Fruit fly (Drosophila melanogaster) whole organism, embryonic: Measurements from ENCODE around the gene Bsg.

Experiments
- Atf3 ChIP-seq: fragments of 200-800 bp; sonication (Bioruptor generic); optimal IDR thresholded peaks from 3 replicates; lab custom pipeline; 2016; ENCODE audit warnings: missing biosample characterization, missing genetic modification characterization
- BEAF-32 ChIP-seq: fragments of 200-800 bp; sonication (Bioruptor generic); optimal IDR thresholded peaks from 3 replicates; lab custom pipeline; 2017; ENCODE audit warnings: missing biosample characterization, missing genetic modification characterization, mild to moderate bottlenecking, moderate library complexity, missing genetic modification reagents
- CG10267 ChIP-seq: fragments of 200-800 bp; sonication (Bioruptor generic); optimal IDR thresholded peaks from 2 replicates; lab custom pipeline; 2018; ENCODE audit warnings: missing biosample characterization, mild to moderate bottlenecking, missing genetic modification characterization, moderate library complexity
- CG10321 ChIP-seq: fragments of 200-800 bp; sonication (Bioruptor generic); IDR thresholded peaks from 2 replicates; pipeline ENCODE4 v1.3.6; 2022; ENCODE audit warnings: missing biosample characterization, missing genetic modification characterization
- CG10462 ChIP-seq: fragments of 200-800 bp; sonication (Bioruptor generic); optimal IDR thresholded peaks from 2 replicates; lab custom pipeline; 2016; ENCODE audit warnings: missing biosample characterization, missing genetic modification characterization
- CG11696 ChIP-seq: fragments of 200-800 bp; sonication (Bioruptor generic); IDR thresholded peaks from 2 replicates; pipeline ENCODE4 v1.3.6; 2022; ENCODE audit warnings: missing biosample characterization, missing genetic modification characterization
- CG13287 ChIP-seq: fragments of 200-800 bp; sonication (Bioruptor generic); IDR thresholded peaks from 2 replicates; pipeline ENCODE4 v1.3.6; 2022; ENCODE audit warnings: missing biosample characterization, missing genetic modification characterization; ENCODE audit not compliant: partially characterized antibody
- CG13624 ChIP-seq: fragments of 200-800 bp; sonication (Bioruptor generic); optimal IDR thresholded peaks from 2 replicates; lab custom pipeline; 2016; ENCODE audit warnings: missing biosample characterization, missing genetic modification characterization
- CG14710 ChIP-seq: fragments of 200-800 bp; sonication (Bioruptor generic); optimal IDR thresholded peaks from 3 replicates; lab custom pipeline; 2019; ENCODE audit warnings: missing biosample characterization, mild to moderate bottlenecking, missing genetic modification characterization, moderate library complexity
- CG15514 ChIP-seq: fragments of 200-800 bp; sonication (Bioruptor generic); optimal IDR thresholded peaks from 3 replicates; lab custom pipeline; 2017; ENCODE audit warnings: missing biosample characterization, missing genetic modification characterization, mild to moderate bottlenecking, moderate library complexity, missing genetic modification reagents
- CG1603 ChIP-seq: fragments of 200-800 bp; sonication (Bioruptor generic); optimal IDR thresholded peaks from 2 replicates; lab custom pipeline; 2019; ENCODE audit warnings: missing biosample characterization, mild to moderate bottlenecking, missing genetic modification characterization, moderate library complexity
- CG2678 ChIP-seq: fragments of 200-800 bp; sonication (Bioruptor generic); optimal IDR thresholded peaks from 3 replicates; lab custom pipeline; 2019; ENCODE audit warnings: missing biosample characterization, mild to moderate bottlenecking, missing genetic modification characterization, moderate library complexity
- CG2712 ChIP-seq: fragments of 200-800 bp; optimal IDR thresholded peaks from 3 replicates; lab custom pipeline; 2019; ENCODE audit warnings: missing biosample characterization, mild to moderate bottlenecking, missing genetic modification characterization, moderate library complexity
- CG34224 ChIP-seq: fragments of 200-800 bp; sonication (Bioruptor generic); IDR thresholded peaks from 3 replicates; pipeline ENCODE4 v1.3.6; 2022; ENCODE audit warnings: missing biosample characterization, missing genetic modification characterization; ENCODE audit not compliant: partially characterized antibody
- CG3847 ChIP-seq: fragments of 200-800 bp; sonication (Bioruptor generic); IDR thresholded peaks from 2 replicates; pipeline ENCODE4 v1.3.6; 2022; ENCODE audit warnings: missing biosample characterization, missing genetic modification characterization
- CG4328 ChIP-seq: fragments of 200-800 bp; sonication (Bioruptor generic); optimal IDR thresholded peaks from 3 replicates; lab custom pipeline; 2017; ENCODE audit warnings: missing biosample characterization, missing genetic modification reagents, missing genetic modification characterization
- CG6791 ChIP-seq: fragments of 200-800 bp; sonication (Bioruptor generic); IDR thresholded peaks from 3 replicates; pipeline ENCODE4 v1.3.6; 2022; ENCODE audit warnings: missing biosample characterization, missing genetic modification characterization; ENCODE audit not compliant: partially characterized antibody
- CG7745 ChIP-seq: fragments of 200-800 bp; sonication (Bioruptor generic); optimal IDR thresholded peaks from 2 replicates; lab custom pipeline; 2018; ENCODE audit warnings: missing biosample characterization, mild to moderate bottlenecking, missing genetic modification characterization, moderate library complexity
- CG9797 ChIP-seq: fragments of 200-800 bp; sonication (Bioruptor generic); optimal IDR thresholded peaks from 3 replicates; lab custom pipeline; 2018; ENCODE audit warnings: missing biosample characterization, mild to moderate bottlenecking, missing genetic modification characterization
- Camta ChIP-seq: fragments of 200-800 bp; sonication (Bioruptor generic); optimal IDR thresholded peaks from 2 replicates; lab custom pipeline; 2016; ENCODE audit warnings: missing biosample characterization, missing genetic modification characterization
- Dip3 ChIP-seq: fragments of 200-800 bp; sonication (Bioruptor generic); optimal IDR thresholded peaks from 3 replicates; lab custom pipeline; 2016; ENCODE audit warnings: missing biosample characterization, missing genetic modification characterization
- Dp ChIP-seq: fragments of 200-800 bp; sonication (Bioruptor generic); optimal IDR thresholded peaks from 2 replicates; lab custom pipeline; 2018; ENCODE audit warnings: missing biosample characterization, mild to moderate bottlenecking, missing genetic modification characterization, moderate library complexity
- E2f2 ChIP-seq: fragments of 200-800 bp; sonication (Bioruptor generic); IDR thresholded peaks from 2 replicates; pipeline ENCODE4 v1.3.6; 2022; ENCODE audit warnings: missing biosample characterization, missing genetic modification characterization
- HmgZ ChIP-seq: fragments of 200-800 bp; sonication (Bioruptor generic); optimal IDR thresholded peaks from 2 replicates; lab custom pipeline; 2018; ENCODE audit warnings: missing biosample characterization, mild to moderate bottlenecking, missing genetic modification characterization
- MBD-R2 ChIP-seq: fragments of 200-800 bp; sonication (Bioruptor generic); IDR thresholded peaks from 2 replicates; pipeline ENCODE4 v1.3.6; 2022; ENCODE audit warnings: missing biosample characterization, missing genetic modification characterization
- MESR4 ChIP-seq: fragments of 200-800 bp; sonication (Bioruptor generic); optimal IDR thresholded peaks from 2 replicates; lab custom pipeline; 2018; ENCODE audit warnings: missing biosample characterization, mild to moderate bottlenecking, missing genetic modification characterization, moderate library complexity
- Mad ChIP-seq: fragments of 200-800 bp; sonication (Bioruptor generic); optimal IDR thresholded peaks from 2 replicates; lab custom pipeline; 2016; ENCODE audit warnings: missing biosample characterization, missing genetic modification characterization
- Med ChIP-seq: fragments of 200-800 bp; sonication (Bioruptor generic); peaks from one replicate; lab custom pipeline; 2016; ENCODE audit warnings: missing biosample characterization, missing genetic modification characterization, mild to moderate bottlenecking, inconsistent platforms, moderate library complexity
- Nf-YC ChIP-seq: fragments of 200-800 bp; optimal IDR thresholded peaks from 3 replicates; lab custom pipeline; 2019; ENCODE audit warnings: missing biosample characterization, mild to moderate bottlenecking, missing genetic modification characterization, moderate library complexity
- YL-1 ChIP-seq: fragments of 200-800 bp; sonication (Bioruptor generic); optimal IDR thresholded peaks from 3 replicates; lab custom pipeline; 2017; ENCODE audit warnings: missing biosample characterization, mild to moderate bottlenecking, missing genetic modification characterization
- bbx ChIP-seq: fragments of 200-800 bp; sonication (Bioruptor generic); IDR thresholded peaks from 2 replicates; pipeline ENCODE4 v1.3.6; 2022; ENCODE audit warnings: missing biosample characterization, missing genetic modification characterization; ENCODE audit not compliant: partially characterized antibody
- cato ChIP-seq: fragments of 200-800 bp; sonication (Bioruptor generic); optimal IDR thresholded peaks from 2 replicates; lab custom pipeline; 2016; ENCODE audit warnings: missing biosample characterization, missing genetic modification characterization, borderline replicate concordance
- chinmo ChIP-seq: fragments of 200-800 bp; sonication (Bioruptor generic); IDR thresholded peaks from 4 replicates; pipeline ENCODE4 v1.3.6; 2022; ENCODE audit warnings: missing biosample characterization, missing genetic modification characterization; ENCODE audit not compliant: partially characterized antibody
- dysf ChIP-seq: fragments of 200-800 bp; sonication (Bioruptor generic); IDR thresholded peaks from 3 replicates; pipeline ENCODE4 v1.3.6; 2022; ENCODE audit warnings: missing biosample characterization, missing genetic modification characterization
- ems ChIP-seq: fragments of 200-800 bp; sonication (Bioruptor generic); optimal IDR thresholded peaks from 3 replicates; lab custom pipeline; 2016; ENCODE audit warnings: missing biosample characterization, missing genetic modification characterization
- gfzf ChIP-seq: fragments of 200-800 bp; sonication (Bioruptor generic); optimal IDR thresholded peaks from 2 replicates; lab custom pipeline; 2016; ENCODE audit warnings: missing biosample characterization, mild to moderate bottlenecking, missing genetic modification characterization, moderate library complexity
- gsb ChIP-seq: fragments of 200-800 bp; sonication (Bioruptor generic); IDR thresholded peaks from 2 replicates; pipeline ENCODE4 v1.3.6; 2022; ENCODE audit warnings: missing biosample characterization, missing genetic modification characterization
- hbn ChIP-seq: fragments of 200-800 bp; sonication (Bioruptor generic); IDR thresholded peaks from 2 replicates; pipeline ENCODE4 v1.3.6; 2022; ENCODE audit warnings: missing biosample characterization, missing genetic modification characterization; ENCODE audit not compliant: partially characterized antibody
- hkb ChIP-seq, 2 experiments: fragments of 200-800 bp in 1 of 2; fragments of >200 bp in 1 of 2; sonication (Bioruptor generic) in 1 of 2; IDR thresholded peaks in 1 of 2; optimal IDR thresholded peaks in 1 of 2; 2 replicates each; pipeline versions ENCODE4 v1.3.6 to Lab custom; 2017 to 2022; ENCODE audit warnings: missing biosample characterization in 1 of 2, missing genetic modification characterization in 1 of 2
- lbe ChIP-seq: fragments of 200-800 bp; sonication (Bioruptor generic); optimal IDR thresholded peaks from 2 replicates; lab custom pipeline; 2016; ENCODE audit warnings: missing biosample characterization, mild to moderate bottlenecking, missing genetic modification characterization
- mam ChIP-seq: fragments of 200-800 bp; sonication (Bioruptor generic); optimal IDR thresholded peaks from 3 replicates; lab custom pipeline; 2016; ENCODE audit warnings: missing biosample characterization, missing genetic modification characterization
- pzg ChIP-seq: fragments of 200-800 bp; sonication (Bioruptor generic); optimal IDR thresholded peaks from 3 replicates; lab custom pipeline; 2018; ENCODE audit warnings: missing biosample characterization, mild to moderate bottlenecking, missing genetic modification characterization, moderate library complexity
- repo ChIP-seq: fragments of 200-800 bp; sonication (Bioruptor generic); optimal IDR thresholded peaks from 2 replicates; lab custom pipeline; 2016; ENCODE audit warnings: missing biosample characterization, missing genetic modification characterization
- stwl ChIP-seq: fragments of 200-800 bp; sonication (Bioruptor generic); optimal IDR thresholded peaks from 3 replicates; lab custom pipeline; 2018; ENCODE audit warnings: missing biosample characterization, mild to moderate bottlenecking, missing genetic modification characterization, moderate library complexity
- tin ChIP-seq: fragments of 200-800 bp; sonication (Bioruptor generic); optimal IDR thresholded peaks from 3 replicates; lab custom pipeline; 2016; ENCODE audit warnings: missing biosample characterization, missing genetic modification characterization
- trem ChIP-seq: fragments of 200-800 bp; optimal IDR thresholded peaks from 3 replicates; lab custom pipeline; 2019; ENCODE audit warnings: missing biosample characterization, mild to moderate bottlenecking, missing genetic modification characterization, moderate library complexity
- unpg ChIP-seq: fragments of 200-800 bp; sonication (Bioruptor generic); optimal IDR thresholded peaks from 3 replicates; lab custom pipeline; 2018; ENCODE audit warnings: missing biosample characterization, mild to moderate bottlenecking, missing genetic modification characterization, moderate library complexity
- vfl ChIP-seq: fragments of 200-800 bp; sonication (Bioruptor generic); optimal IDR thresholded peaks from 2 replicates; lab custom pipeline; 2016; ENCODE audit warnings: missing biosample characterization, missing genetic modification characterization

Gene Bsg

dm6 chr2L:8040872-8041271 lies 42.3 kb upstream of the Bsg start, which contains the start of gene CCDC53:
Gene CCDC53 (plus strand): TSS chr2L:8041106.
- TF ChIP-seq MESR4 (GFP tag; lab: Kevin White, UChicago): peak; percentile 31
- peak; percentile 61 for TF ChIP-seq CG9797 (GFP tag; lab: Kevin White, UChicago)
- no peak for TF ChIP-seq CG2712
- peak; percentile 19 for TF ChIP-seq lbe (GFP tag; lab: Kevin White, UChicago)
- TF ChIP-seq bbx (GFP tag; lab: Robert Waterston, UW): peak; percentile 11; the same call in 1 of the 2 replicates
- peak; percentile 17 for TF ChIP-seq CG15514
- TF ChIP-seq stwl (tag; lab: Kevin White, UChicago): peak; percentile 29
- TF ChIP-seq hbn (GFP tag; lab: Robert Waterston, UW): peak; percentile 33; the same call in 1 of the 2 replicates
- TF ChIP-seq CG10462: no peak
- TF ChIP-seq Dip3: no peak
- TF ChIP-seq gfzf: peak; percentile 82
- peak; percentile 12 for TF ChIP-seq CG14710
- TF ChIP-seq hkb (optimal IDR thresholded peaks at IDR 0.05; lab: Kevin White, UChicago): no peak
- TF ChIP-seq hkb (GFP tag; IDR thresholded peaks at IDR 0.05; lab: Robert Waterston, UW): peak; percentile 32; the same call in 1 of the 2 replicates
- TF ChIP-seq MBD-R2: peak; percentile 49; the same call in 1 of the 2 replicates
- peak; percentile 19 for TF ChIP-seq CG10267
- no peak for TF ChIP-seq HmgZ (tag; lab: Kevin White, UChicago)
- TF ChIP-seq CG34224 (GFP tag; lab: Robert Waterston, UW): peak; percentile 21; the same call in 1 of the 3 replicates
- no peak for TF ChIP-seq repo (GFP tag; lab: Kevin White, UChicago)
- peak; percentile 16 for TF ChIP-seq YL-1 (GFP tag; lab: Kevin White, UChicago)
- no peak for TF ChIP-seq cato (GFP tag; lab: Kevin White, UChicago)
- peak; percentile 14 for TF ChIP-seq CG1603 (tag; lab: Kevin White, UChicago)
- peak; percentile 92 for TF ChIP-seq Dp (GFP tag; lab: Kevin White, UChicago)
- TF ChIP-seq Atf3 (GFP tag; lab: Kevin White, UChicago): no peak
- TF ChIP-seq trem (tag; lab: Kevin White, UChicago): peak; percentile 10
- TF ChIP-seq Camta: no peak
- TF ChIP-seq chinmo (GFP tag; lab: Robert Waterston, UW): peak; percentile 70; the same call in 2 of the 4 replicates
- 0 out of 3 replicates have a peak, but pooled peaks have one; percentile 19 for TF ChIP-seq CG6791 (GFP tag; lab: Robert Waterston, UW)
- no peak for TF ChIP-seq CG7745 (tag; lab: Kevin White, UChicago)
- TF ChIP-seq BEAF-32 (GFP tag; lab: Kevin White, UChicago): peak; percentile 34
- no peak for TF ChIP-seq tin (GFP tag; lab: Kevin White, UChicago)
- TF ChIP-seq CG13287 (GFP tag; lab: Robert Waterston, UW): peak; percentile 33; the same call in 1 of the 2 replicates
- TF ChIP-seq pzg (GFP tag; lab: Kevin White, UChicago): peak; percentile 71
- TF ChIP-seq mam (GFP tag; lab: Kevin White, UChicago): no peak
- TF ChIP-seq E2f2 (GFP tag; lab: Robert Waterston, UW): peak; percentile 93
- 0 out of 2 replicates have a peak, but pooled peaks have one; percentile 33 for TF ChIP-seq CG3847

DNA sequence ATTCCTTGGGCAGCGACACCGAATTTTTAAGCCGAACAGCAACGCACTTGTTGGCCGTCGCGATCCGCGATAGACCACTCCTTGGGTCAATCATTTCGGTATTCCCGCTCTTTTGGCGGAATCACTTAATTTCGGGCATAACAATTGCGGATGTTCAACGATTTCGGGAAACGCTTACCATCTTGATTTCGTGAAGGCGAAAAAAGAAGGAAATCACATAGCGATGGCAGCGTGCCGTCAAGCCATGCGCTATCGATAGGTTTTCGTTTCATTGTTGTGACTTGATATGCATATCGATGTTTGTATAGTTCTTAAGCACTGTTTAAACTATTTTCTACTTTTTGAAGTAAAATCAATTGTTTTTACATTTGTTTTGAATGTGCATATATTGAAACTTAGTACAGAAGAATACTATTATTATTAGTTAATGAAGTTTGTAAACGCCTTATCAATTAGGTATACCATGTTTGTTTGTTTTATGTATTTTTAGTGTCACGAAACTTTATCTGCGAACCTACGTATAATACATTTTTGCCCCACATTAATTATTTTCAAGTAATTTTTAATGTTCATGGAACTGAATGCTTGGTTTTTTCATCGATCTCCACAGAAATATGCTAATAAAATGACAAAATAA lies 40.5 kb upstream of the Bsg start, which contains the start of gene RpL36A:
RpL36A (minus strand) TSS at position 265 of the 637 bp plus-strand sequence.
- TF ChIP-seq CG11696: 0 out of 2 replicates have a peak, but pooled peaks have one; percentile 23
- peak; percentile 55 for TF ChIP-seq CG4328 (GFP tag; lab: Kevin White, UChicago)
- no peak for TF ChIP-seq vfl (GFP tag; lab: Kevin White, UChicago)
- no peak for TF ChIP-seq CG10321 (GFP tag; lab: Robert Waterston, UW)
- peak; percentile 41 for TF ChIP-seq ems (GFP tag; lab: Kevin White, UChicago)
- no peak for TF ChIP-seq Mad (GFP tag; lab: Kevin White, UChicago)
- TF ChIP-seq CG34224 (GFP tag; lab: Robert Waterston, UW): peak; percentile 31
- peak; percentile 94 for TF ChIP-seq Med (GFP tag; lab: Kevin White, UChicago)
- no peak for TF ChIP-seq Nf-YC (tag; lab: Kevin White, UChicago)
- no peak for TF ChIP-seq gsb (GFP tag; lab: Robert Waterston, UW)
- TF ChIP-seq dysf: peak; percentile 64; the same call in 2 of the 3 replicates
- TF ChIP-seq CG13624 (GFP tag; lab: Kevin White, UChicago): peak; percentile 60
- TF ChIP-seq CG2678: no peak
- TF ChIP-seq unpg (GFP tag; lab: Kevin White, UChicago): peak; percentile 64
